Worm (Caenorhabditis elegans) whole organism, young adult: ENCODE results near the gene trxr-1.
A peak's percentile ranks its signal among the peaks of the same experiment; 100 is the strongest.

ENCODE experiments used
- Y53F4B.3 ChIP-seq: fragments of 200-800 bp; sonication (Bioruptor generic); IDR thresholded peaks from 2 replicates; pipeline ENCODE4 v1.3.6; 2022; ENCODE audit warnings: missing genetic modification reagents, missing genetic modification characterization, missing compliant biosample characterization
- ceh-91 ChIP-seq: fragments of 200-800 bp; sonication (Bioruptor generic); IDR thresholded peaks from 2 replicates; pipeline ENCODE4 v1.3.6; 2022; ENCODE audit warnings: missing genetic modification reagents, missing genetic modification characterization, missing compliant biosample characterization
- hmg-20 ChIP-seq: fragments of 200-800 bp; sonication (Bioruptor generic); IDR thresholded peaks from 2 replicates; pipeline ENCODE4 v1.3.6; 2022; ENCODE audit warnings: missing genetic modification reagents, missing genetic modification characterization, missing compliant biosample characterization
- pha-4 ChIP-seq: fragments of 150-350 bp; sonication (generic microtip); optimal IDR thresholded peaks from 2 replicates; lab custom pipeline; 2014; ENCODE audit warnings: missing biosample characterization, missing genetic modification reagents, missing genetic modification characterization
- tbp1 ChIP-seq: fragments of 200-800 bp; sonication (Bioruptor generic); optimal IDR thresholded peaks from 2 replicates; lab custom pipeline; 2018; ENCODE audit warnings: mild to moderate bottlenecking, missing genetic modification characterization, missing compliant biosample characterization
- unc-62 ChIP-seq: fragments of 150-350 bp; optimal IDR thresholded peaks from 2 replicates; lab custom pipeline; 2014; ENCODE audit warnings: missing biosample characterization, missing genetic modification reagents, missing genetic modification characterization

ce11 chrIV:7039476-7040261 lies 27.9 kb downstream of the trxr-1 start, which contains the start of the genes cogc-2 and klp-18:
- TF ChIP-seq hmg-20 (GFP tag; lab: Robert Waterston, UW) (peak; percentile 26; the same call in 1 of the 2 replicates), pha-4 (tag; lab: Kevin White, UChicago) (peak; percentile 67), ceh-91 (GFP tag; lab: Robert Waterston, UW) (peak; percentile 99), tbp1 (GFP tag; lab: Kevin White, UChicago) (peak; percentile 62), unc-62 (GFP tag; lab: Kevin White, UChicago) (no peak), Y53F4B.3 (GFP tag; lab: Robert Waterston, UW) (peak; percentile 78)
